Fruit fly (Drosophila melanogaster) whole organism, prepupa: ENCODE results near the gene CG7246.

Experiments
- CG11294 ChIP-seq: fragments of 200-800 bp; sonication (Bioruptor generic); IDR thresholded peaks from 2 replicates; pipeline ENCODE4 v1.3.6; 2022; ENCODE audit warnings: missing biosample characterization, missing genetic modification characterization
- CG1621 ChIP-seq: fragments of 200-800 bp; sonication (Bioruptor generic); optimal IDR thresholded peaks from 3 replicates; lab custom pipeline; 2018; ENCODE audit warnings: missing biosample characterization, mild to moderate bottlenecking, missing genetic modification characterization
- CG31627 ChIP-seq: fragments of 200-800 bp; sonication (Bioruptor generic); optimal IDR thresholded peaks from 3 replicates; lab custom pipeline; 2016; ENCODE audit warnings: missing biosample characterization, missing genetic modification characterization
- CG32006 ChIP-seq: fragments of 200-800 bp; sonication (Bioruptor generic); optimal IDR thresholded peaks from 3 replicates; lab custom pipeline; 2017; ENCODE audit warnings: missing biosample characterization, mild to moderate bottlenecking, missing genetic modification characterization
- CG34406 ChIP-seq: fragments of 200-800 bp; sonication (Bioruptor generic); optimal IDR thresholded peaks from 3 replicates; lab custom pipeline; 2016; ENCODE audit warnings: missing biosample characterization, missing genetic modification characterization
- Lpt ChIP-seq: fragments of 200-800 bp; sonication (Bioruptor generic); optimal IDR thresholded peaks from 3 replicates; lab custom pipeline; 2016; ENCODE audit warnings: missing biosample characterization, missing genetic modification characterization
- Sox102F ChIP-seq: fragments of 200-800 bp; sonication (Bioruptor generic); optimal IDR thresholded peaks from 2 replicates; lab custom pipeline; 2016; ENCODE audit warnings: missing biosample characterization, mild to moderate bottlenecking, missing genetic modification characterization
- achi ChIP-seq: fragments of 200-800 bp; sonication (Bioruptor generic); optimal IDR thresholded peaks from 3 replicates; lab custom pipeline; 2016; ENCODE audit warnings: missing biosample characterization, missing genetic modification characterization
- dsx ChIP-seq: fragments of 200-800 bp; optimal IDR thresholded peaks from 3 replicates; lab custom pipeline; 2019; ENCODE audit warnings: missing biosample characterization, mild to moderate bottlenecking, missing genetic modification characterization, moderate library complexity; ENCODE audit not compliant: poor library complexity, severe bottlenecking

- TF ChIP-seq CG31627 (no peak), dsx (no peak), Lpt (GFP tag; lab: Kevin White, UChicago) (no peak), achi (no peak), CG34406 (GFP tag; lab: Kevin White, UChicago) (no peak), Sox102F (no peak), CG32006 (GFP tag; lab: Kevin White, UChicago) (no peak), CG1621 (tag; lab: Kevin White, UChicago) (no peak), CG11294 (no peak)
These were observed 37.0 kb upstream of the CG7246 start for dm6 chrX:9117831-9118230.
